Worm (Caenorhabditis elegans): ENCODE data around the gene C54D10.5.

DNA sequence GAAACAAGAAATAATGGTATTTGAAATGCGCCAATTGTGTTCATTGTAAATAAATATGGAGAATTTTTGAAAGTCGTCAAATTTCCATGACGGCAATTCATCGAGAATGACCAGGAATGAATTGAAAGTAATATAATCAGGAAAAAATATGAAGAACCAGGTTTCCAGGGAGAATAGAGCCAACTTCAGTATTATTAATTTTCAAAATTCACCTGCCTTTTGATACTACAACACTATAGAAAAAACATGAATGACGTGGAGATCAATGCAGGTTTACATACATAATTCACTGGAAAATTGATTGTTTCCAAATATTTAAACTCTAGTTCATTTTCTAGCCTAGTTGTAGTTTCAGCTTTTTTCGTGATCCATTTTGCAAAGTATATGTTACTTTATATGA, 4.6 kb downstream of the C54D10.5 start, which contains the start of gene srh-25:
- TF ChIP-seq nhr-90 (tag; optimal IDR thresholded peaks at IDR 0.05) (no peak), efl-1 (GFP tag; optimal IDR thresholded peaks at IDR 0.05) (no peak), attf-3 (GFP tag; conservative IDR thresholded peaks at IDR 0.05) (no peak), F33H1.4 (GFP tag; IDR thresholded peaks at IDR 0.05) (no peak), zim-3 (tag; optimal IDR thresholded peaks at IDR 0.05) (no peak)
